2 fruit fly cellular contexts compared by ENCODE assay signal in the genomic region with DNA sequence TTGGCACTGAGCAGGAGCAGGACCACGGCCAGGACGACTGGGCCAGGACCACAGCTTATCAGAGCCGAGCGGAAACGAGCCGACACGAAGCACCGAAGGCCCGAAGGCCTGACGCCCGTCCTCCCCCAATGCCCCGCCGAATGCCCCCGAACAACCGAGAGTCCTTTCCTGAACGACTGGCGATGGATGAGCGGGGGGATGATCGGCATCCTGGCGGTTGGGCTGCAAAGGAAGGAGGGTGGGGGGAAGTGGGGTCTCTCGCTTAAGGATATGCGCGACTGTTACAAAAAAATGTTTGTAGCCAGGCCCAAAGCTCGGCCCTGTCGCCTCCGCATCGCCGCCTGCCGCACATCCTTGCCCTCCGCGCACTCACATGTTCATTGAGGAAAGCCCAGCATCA.
A peak's percentile ranks its signal among the peaks of the same experiment; 100 is the strongest.
TF ChIP-seq lines count a peak whose summit lies in the region.

A gene (minus strand): TSS at position 8 of the 400 bp plus-strand sequence.

- no peak for TF ChIP-seq CTCF in whole organism, embryonic (GFP tag; optimal IDR thresholded peaks at IDR 0.05; lab: Kevin White, UChicago)

TF ChIP-seq in whole organism, embryonic, 481 proteins besides CTCF, POLR2A, EP300 and RAD21:
- TF ChIP-seq dpn (GFP tag; optimal IDR thresholded peaks at IDR 0.05; lab: Kevin White, UChicago) (no peak), crol (GFP tag; IDR thresholded peaks at IDR 0.05; lab: Robert Waterston, UW) (peak; percentile 92), CG13894 (tag; optimal IDR thresholded peaks at IDR 0.05; lab: Kevin White, UChicago) (peak; percentile 70), lab (GFP tag; optimal IDR thresholded peaks at IDR 0.05; lab: Kevin White, UChicago) (peak; percentile 10), Adf1 (GFP tag; IDR thresholded peaks at IDR 0.05; lab: Robert Waterston, UW) (peak; percentile 17; the same call in 1 of the 2 replicates), CG8290 (GFP tag; optimal IDR thresholded peaks at IDR 0.05; lab: Kevin White, UChicago) (no peak), CG8290 (tag; optimal IDR thresholded peaks at IDR 0.05; lab: Kevin White, UChicago) (peak in 1 of 2 experiments; percentile 19), Med (GFP tag; lab: Kevin White, UChicago) (peak; percentile 17), Deaf1 (tag; optimal IDR thresholded peaks at IDR 0.05; lab: Kevin White, UChicago) (peak; percentile 98), abd-A (tag; optimal IDR thresholded peaks at IDR 0.05; lab: Kevin White, UChicago) (peak; percentile 83), CG10543 (GFP tag; optimal IDR thresholded peaks at IDR 0.05; lab: Kevin White, UChicago) (peak; percentile 86), CG18599 (GFP tag; optimal IDR thresholded peaks at IDR 0.05; lab: Kevin White, UChicago) (peak; percentile 12), pan (optimal IDR thresholded peaks at IDR 0.05; lab: Kevin White, UChicago) (no peak), pan (GFP tag; optimal IDR thresholded peaks at IDR 0.05 in 1 of 2, IDR thresholded peaks at IDR 0.05 in 1 of 2) (no peak), Hr3 (GFP tag; optimal IDR thresholded peaks at IDR 0.05; lab: Kevin White, UChicago) (no peak), Pdp1 (GFP tag; optimal IDR thresholded peaks at IDR 0.05; lab: Kevin White, UChicago) (no peak)

TF ChIP-seq in whole organism, pupa, 21 proteins besides CTCF, POLR2A, EP300 and RAD21:
- TF ChIP-seq CG14655 (GFP tag; optimal IDR thresholded peaks at IDR 0.05; lab: Kevin White, UChicago) (no peak), rn (GFP tag; IDR thresholded peaks at IDR 0.05; lab: Robert Waterston, UW) (no peak), CG4496 (GFP tag; IDR thresholded peaks at IDR 0.05; lab: Robert Waterston, UW) (no peak), fd96Ca (GFP tag; IDR thresholded peaks at IDR 0.05; lab: Robert Waterston, UW) (no peak), CG17806 (tag; optimal IDR thresholded peaks at IDR 0.05; lab: Kevin White, UChicago) (no peak), CG13204 (GFP tag; optimal IDR thresholded peaks at IDR 0.05; lab: Kevin White, UChicago) (peak; percentile 8), Snoo (tag; optimal IDR thresholded peaks at IDR 0.05; lab: Kevin White, UChicago) (no peak), Ets98B (GFP tag; IDR thresholded peaks at IDR 0.05; lab: Robert Waterston, UW) (no peak)
